Worm (Caenorhabditis elegans) whole organism, L2 larva: ENCODE measurements around the gene nspc-12.

Experiments used
- ZK546.5 ChIP-seq: sonication (generic microtip); optimal IDR thresholded peaks from 2 replicates; lab custom pipeline; 2017; ENCODE audit warnings: missing biosample characterization, missing genetic modification characterization
- ceh-82 ChIP-seq: fragments of 150-350 bp; optimal IDR thresholded peaks from 2 replicates; lab custom pipeline; 2014; ENCODE audit warnings: missing biosample characterization, missing genetic modification characterization
- egl-27 ChIP-seq: sonication (generic microtip); optimal IDR thresholded peaks from 3 replicates; lab custom pipeline; 2017; ENCODE audit warnings: missing biosample characterization, missing genetic modification reagents, missing genetic modification characterization
- lin-11 ChIP-seq: fragments of 150-350 bp; sonication (generic microtip); optimal IDR thresholded peaks from 2 replicates; lab custom pipeline; 2014; ENCODE audit warnings: missing biosample characterization, missing genetic modification characterization, inconsistent platforms, mixed read lengths
- lin-13 ChIP-seq: fragments of 150-350 bp; optimal IDR thresholded peaks from 2 replicates; lab custom pipeline; 2014; ENCODE audit warnings: missing biosample characterization, missing genetic modification reagents, missing genetic modification characterization
- lin-39 ChIP-seq: fragments of 150-350 bp; optimal IDR thresholded peaks from 2 replicates; lab custom pipeline; 2014; ENCODE audit warnings: missing biosample characterization, missing genetic modification reagents, missing genetic modification characterization
- mab-5 ChIP-seq: fragments of 150-350 bp; optimal IDR thresholded peaks from 2 replicates; lab custom pipeline; 2014; ENCODE audit warnings: missing biosample characterization, missing genetic modification characterization
- nhr-10 ChIP-seq: sonication (generic microtip); optimal IDR thresholded peaks from 2 replicates; lab custom pipeline; 2017; ENCODE audit warnings: missing biosample characterization, missing genetic modification characterization
- nhr-25 ChIP-seq: fragments of 150-350 bp; sonication (generic microtip); optimal IDR thresholded peaks from 3 replicates; lab custom pipeline; 2014; ENCODE audit warnings: missing biosample characterization, missing genetic modification characterization
- nhr-77 ChIP-seq: fragments of 150-350 bp; optimal IDR thresholded peaks from 2 replicates; lab custom pipeline; 2014; ENCODE audit warnings: missing biosample characterization, missing genetic modification characterization
- skn-1 ChIP-seq: sonication (generic microtip); optimal IDR thresholded peaks from 2 replicates; lab custom pipeline; 2017; ENCODE audit warnings: missing biosample characterization, missing genetic modification characterization
- ztf-11 ChIP-seq: sonication (generic microtip); optimal IDR thresholded peaks from 2 replicates; lab custom pipeline; 2017; ENCODE audit warnings: missing biosample characterization, missing genetic modification characterization
- ztf-4 ChIP-seq: fragments of 150-350 bp; optimal IDR thresholded peaks from 2 replicates; lab custom pipeline; 2014; ENCODE audit warnings: missing biosample characterization, missing genetic modification characterization

DNA sequence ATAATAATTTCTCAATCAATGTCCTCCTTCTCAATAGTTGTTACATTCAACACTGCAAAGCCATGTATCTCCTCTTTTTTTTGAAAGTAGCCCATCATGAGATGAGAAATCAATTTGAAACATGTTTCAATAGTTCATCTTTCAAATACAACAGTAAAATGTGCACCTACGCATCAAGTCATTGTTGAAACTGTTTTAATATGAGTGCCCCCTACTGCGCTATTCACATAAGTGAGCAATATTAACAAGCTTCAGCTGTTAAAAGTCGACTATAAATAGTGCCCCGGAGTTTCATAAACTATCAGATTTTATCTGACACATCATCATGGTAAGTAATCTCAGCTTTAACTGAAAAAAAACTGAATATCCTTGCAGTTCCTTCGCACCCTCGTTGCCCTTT lies 4.0 kb upstream of the nspc-12 start, which contains the start of the genes nspc-15 and F19H6.6:
- TF ChIP-seq ceh-82 (tag; lab: Kevin White, UChicago): no peak
- TF ChIP-seq ztf-4 (tag; lab: Kevin White, UChicago): no peak
- no peak for TF ChIP-seq ZK546.5 (tag; lab: Kevin White, UChicago)
- TF ChIP-seq ztf-11 (tag; lab: Kevin White, UChicago): no peak
- no peak for TF ChIP-seq egl-27 (tag; lab: Kevin White, UChicago)
- TF ChIP-seq lin-11 (tag; lab: Kevin White, UChicago): no peak
- no peak for TF ChIP-seq nhr-25 (tag; lab: Kevin White, UChicago)
- TF ChIP-seq nhr-10: no peak
- TF ChIP-seq lin-13 (GFP tag; lab: Kevin White, UChicago): no peak
- no peak for TF ChIP-seq nhr-77 (tag; lab: Kevin White, UChicago)
- no peak for TF ChIP-seq mab-5 (tag; lab: Kevin White, UChicago)
- no peak for TF ChIP-seq skn-1 (tag; lab: Kevin White, UChicago)
- TF ChIP-seq lin-39 (tag; lab: Kevin White, UChicago): no peak
